Worm (Caenorhabditis elegans) whole organism, late embryonic: ENCODE results near the gene srw-24.

Experiments used
- ama-1 ChIP-seq: fragments of 150-350 bp; optimal IDR thresholded peaks from 2 replicates; lab custom pipeline; 2014
- ceh-45 ChIP-seq: fragments of 200-800 bp; sonication (Bioruptor generic); IDR thresholded peaks from 2 replicates; pipeline ENCODE4 v1.3.6; 2022; ENCODE audit warnings: missing genetic modification reagents, missing genetic modification characterization, missing compliant biosample characterization
- elt-2 ChIP-seq: sonication (generic microtip); optimal IDR thresholded peaks from 2 replicates; lab custom pipeline; 2016; ENCODE audit warnings: missing genetic modification reagents, missing genetic modification characterization, missing compliant biosample characterization
- ets-4 ChIP-seq: sonication (generic microtip); optimal IDR thresholded peaks from 2 replicates; lab custom pipeline; 2016; ENCODE audit warnings: missing genetic modification characterization, missing compliant biosample characterization
- hlh-30 ChIP-seq: sonication (generic microtip); optimal IDR thresholded peaks from 2 replicates; lab custom pipeline; 2017; ENCODE audit warnings: antibody characterized with exemption, missing genetic modification characterization, missing compliant biosample characterization; ENCODE audit not compliant: insufficient read depth
- nhr-11 ChIP-seq: fragments of 150-350 bp; optimal IDR thresholded peaks from 2 replicates; lab custom pipeline; 2014; ENCODE audit warnings: missing biosample characterization, missing genetic modification characterization
- nhr-232 ChIP-seq: sonication (generic microtip); optimal IDR thresholded peaks from 2 replicates; lab custom pipeline; 2016; ENCODE audit warnings: missing genetic modification characterization, missing compliant biosample characterization
- tbx-2 ChIP-seq: sonication (generic microtip); optimal IDR thresholded peaks from 2 replicates; lab custom pipeline; 2016; ENCODE audit warnings: missing genetic modification characterization, missing compliant biosample characterization
- ttx-3 ChIP-seq: sonication (generic microtip); optimal IDR thresholded peaks from 2 replicates; lab custom pipeline; 2016; ENCODE audit warnings: missing genetic modification reagents, missing genetic modification characterization, missing compliant biosample characterization
- unc-55 ChIP-seq: sonication (generic microtip); optimal IDR thresholded peaks from 2 replicates; lab custom pipeline; 2017; ENCODE audit warnings: missing biosample characterization, missing genetic modification reagents, missing genetic modification characterization
- zip-5 ChIP-seq: sonication (generic microtip); optimal IDR thresholded peaks from 2 replicates; lab custom pipeline; 2016; ENCODE audit warnings: missing genetic modification characterization, missing compliant biosample characterization

DNA sequence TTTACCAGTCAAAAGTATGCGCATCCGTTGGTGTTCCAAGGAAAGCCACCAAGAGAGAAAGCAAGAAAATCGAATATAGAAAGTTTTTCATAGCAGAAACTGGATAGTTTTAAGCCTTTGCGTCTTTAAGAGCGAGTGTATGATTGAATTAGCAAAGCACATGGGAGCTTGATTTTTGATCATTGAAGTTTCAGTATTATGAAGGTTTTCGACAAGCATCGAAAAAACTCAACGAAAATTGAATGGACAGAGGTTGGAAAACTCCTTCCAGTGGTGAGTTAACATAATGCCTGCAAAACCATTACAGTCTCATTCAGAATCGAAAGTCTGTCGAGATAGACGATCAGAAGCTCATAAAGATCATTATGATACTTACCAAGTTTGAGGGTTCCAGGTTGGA, 29.9 kb upstream of the srw-24 start, which contains the start of gene Y75B12B.13:
- TF ChIP-seq elt-2 (tag; lab: Kevin White, UChicago): no peak
- no peak for TF ChIP-seq nhr-11 (tag; lab: Kevin White, UChicago)
- TF ChIP-seq ets-4: no peak
- no peak for TF ChIP-seq nhr-232
- TF ChIP-seq ttx-3 (tag; lab: Kevin White, UChicago): no peak
- no peak for TF ChIP-seq ama-1 (lab: Kevin White, UChicago)
- no peak for TF ChIP-seq unc-55 (GFP tag; lab: Kevin White, UChicago)
- no peak for TF ChIP-seq ceh-45 (GFP tag; lab: Robert Waterston, UW)
- TF ChIP-seq tbx-2 (tag; lab: Kevin White, UChicago): no peak
- no peak for TF ChIP-seq hlh-30 (tag; lab: Kevin White, UChicago)
- no peak for TF ChIP-seq zip-5 (tag; lab: Kevin White, UChicago)
